Worm (Caenorhabditis elegans) whole organism, young adult: ENCODE results near the gene T28C12.1.

Experiments used
- C06A6.2 ChIP-seq: fragments of 200-800 bp; sonication (Bioruptor generic); conservative IDR thresholded peaks from 2 replicates; pipeline ENCODE4 v1.3.6; 2022; ENCODE audit warnings: missing genetic modification characterization, missing compliant biosample characterization
- nhr-179 ChIP-seq: sonication (generic microtip); optimal IDR thresholded peaks from 2 replicates; lab custom pipeline; 2016; ENCODE audit warnings: mild to moderate bottlenecking, missing genetic modification characterization, missing compliant biosample characterization
- pha-4 ChIP-seq: fragments of 150-350 bp; sonication (generic microtip); optimal IDR thresholded peaks from 2 replicates; lab custom pipeline; 2014; ENCODE audit warnings: missing biosample characterization, missing genetic modification reagents, missing genetic modification characterization
- unc-130 ChIP-seq: sonication (generic microtip); optimal IDR thresholded peaks from 2 replicates; lab custom pipeline; 2016; ENCODE audit warnings: missing genetic modification reagents, missing genetic modification characterization, missing compliant biosample characterization
- ztf-22 ChIP-seq: fragments of 200-800 bp; sonication (Bioruptor generic); optimal IDR thresholded peaks from 2 replicates; lab custom pipeline; 2018; ENCODE audit warnings: mild to moderate bottlenecking, missing genetic modification characterization, moderate library complexity, missing compliant biosample characterization

DNA sequence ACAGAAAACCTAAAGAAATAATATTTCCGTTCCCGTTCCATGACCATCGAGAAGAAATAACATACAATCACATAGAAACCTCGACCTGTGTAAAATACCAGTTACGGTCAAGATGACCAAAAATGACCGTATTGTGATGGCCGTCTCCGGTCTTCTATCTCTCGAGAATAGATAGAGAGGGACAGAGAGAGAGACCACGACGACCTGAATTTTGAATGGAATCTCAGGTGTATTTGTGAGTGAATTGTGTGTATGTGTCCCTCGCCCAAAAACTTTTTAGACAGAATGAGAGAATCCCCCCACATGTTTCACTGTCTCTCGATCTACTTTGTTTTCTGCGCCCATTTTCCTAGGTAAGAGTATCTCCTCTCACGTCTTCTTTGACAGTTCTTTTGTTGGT, 23.1 kb downstream of the T28C12.1 start:
- TF ChIP-seq unc-130 (GFP tag; lab: Kevin White, UChicago): no peak
- no peak for TF ChIP-seq C06A6.2
- TF ChIP-seq ztf-22: no peak
- no peak for TF ChIP-seq nhr-179 (tag; lab: Kevin White, UChicago)
- TF ChIP-seq pha-4 (tag; lab: Kevin White, UChicago): no peak
